Worm (Caenorhabditis elegans): ENCODE data around the gene F59B1.10.
A peak's percentile ranks its signal among the peaks of the same experiment; 100 is the strongest.

F59B1.10 gene

DNA sequence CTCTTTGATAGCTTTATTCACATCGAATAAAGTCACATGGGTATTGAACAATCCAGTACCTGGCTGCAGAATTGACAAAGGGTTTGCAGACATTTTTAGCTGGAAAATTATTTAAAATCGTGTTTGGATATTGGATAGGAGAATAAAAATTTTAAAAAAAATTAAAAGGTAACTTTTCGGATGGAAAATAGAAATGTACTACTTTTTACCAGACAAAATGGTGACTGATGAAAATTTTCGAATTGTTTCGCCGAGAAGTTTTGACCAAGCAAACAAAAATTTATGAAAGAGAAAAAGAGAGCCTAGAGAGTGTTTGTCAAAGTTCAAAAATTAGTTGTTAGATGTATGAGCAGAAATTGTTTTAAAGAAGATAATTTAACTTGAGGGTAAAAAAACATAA lies at the start of gene F59B1.10:
Gene F59B1.10 (minus strand): TSS at position 101 of the 400 bp plus-strand sequence.
- TF ChIP-seq unc-130 (GFP tag; optimal IDR thresholded peaks at IDR 0.05) (no peak), nfyb-1 (GFP tag; IDR thresholded peaks at IDR 0.05) (no peak), ceh-79 (tag; optimal IDR thresholded peaks at IDR 0.05) (no peak)

DNA sequence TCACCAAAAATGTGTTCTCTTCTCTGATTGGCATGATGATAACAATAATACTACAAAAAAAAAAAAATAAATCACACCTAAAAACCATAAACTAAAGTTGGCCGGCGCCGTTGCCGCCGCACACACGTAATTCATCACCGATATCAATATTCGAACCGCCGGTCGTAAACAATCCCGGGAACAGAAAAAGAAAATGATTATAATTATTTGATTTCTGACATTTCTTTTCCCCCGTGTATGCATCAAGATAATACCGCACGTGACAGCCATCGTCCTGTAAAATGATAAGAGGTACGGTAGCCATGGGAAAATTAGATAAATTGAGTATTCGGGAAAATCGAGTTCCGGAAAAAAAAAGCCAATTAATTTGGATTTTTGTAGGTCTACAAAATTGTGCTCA lies 49.3 kb upstream of the F59B1.10 start:
- TF ChIP-seq tbp1 (GFP tag; optimal IDR thresholded peaks at IDR 0.05) (peak; percentile 41), madf-10 (tag; optimal IDR thresholded peaks at IDR 0.05) (peak; percentile 47), chd-7 (tag; optimal IDR thresholded peaks at IDR 0.05) (peak; percentile 3), F57C9.4 (tag; optimal IDR thresholded peaks at IDR 0.05) (no peak), atf-7 (tag; optimal IDR thresholded peaks at IDR 0.05) (peak; percentile 59), ccch-3 (GFP tag; optimal IDR thresholded peaks at IDR 0.05) (no peak), ets-4 (GFP tag; optimal IDR thresholded peaks at IDR 0.05) (peak; percentile 20), lin-40 (tag; optimal IDR thresholded peaks at IDR 0.05) (peak; percentile 24), efl-1 (GFP tag; optimal IDR thresholded peaks at IDR 0.05) (no peak), lag-1 (GFP tag; IDR thresholded peaks at IDR 0.05) (no peak), nhr-179 (tag; optimal IDR thresholded peaks at IDR 0.05) (no peak), madf-6 (GFP tag; IDR thresholded peaks at IDR 0.05) (no peak), nhr-90 (tag; optimal IDR thresholded peaks at IDR 0.05) (peak; percentile 44), unc-62 (GFP tag; optimal IDR thresholded peaks at IDR 0.05) (peak; percentile 22), rcor-1 (GFP tag; IDR thresholded peaks at IDR 0.05) (no peak), egrh-3 (GFP tag; IDR thresholded peaks at IDR 0.05) (no peak), let-607 (tag; optimal IDR thresholded peaks at IDR 0.05) (peak in 1 of 2 experiments; percentile 54), dox-1 (GFP tag; IDR thresholded peaks at IDR 0.05) (peak; percentile 43), F49E8.2 (tag; optimal IDR thresholded peaks at IDR 0.05; ENCODE audit: insufficient read depth) (no peak), cebp-1 (GFP tag; IDR thresholded peaks at IDR 0.05) (no peak), cebp-1 (tag; optimal IDR thresholded peaks at IDR 0.05) (peak; percentile 59), nhr-80 (tag; optimal IDR thresholded peaks at IDR 0.05) (peak; percentile 91), attf-5 (GFP tag; optimal IDR thresholded peaks at IDR 0.05) (peak; percentile 5), aptf-3 (GFP tag; IDR thresholded peaks at IDR 0.05) (no peak), akir-1 (GFP tag; optimal IDR thresholded peaks at IDR 0.05) (no peak), lin-54 (GFP tag; optimal IDR thresholded peaks at IDR 0.05) (peak; percentile 5), ztf-22 (GFP tag; optimal IDR thresholded peaks at IDR 0.05) (no peak)

- TF ChIP-seq F52B5.7 (tag; optimal IDR thresholded peaks at IDR 0.05) (no peak), ceh-100 (GFP tag; IDR thresholded peaks at IDR 0.05) (no peak), T07F8.4 (tag; optimal IDR thresholded peaks at IDR 0.05) (no peak), attf-6 (GFP tag; IDR thresholded peaks at IDR 0.05) (no peak), aptf-2 (GFP tag; conservative IDR thresholded peaks at IDR 0.05) (no peak), hmg-20 (GFP tag; IDR thresholded peaks at IDR 0.05) (no peak), lsl-1 (GFP tag; optimal IDR thresholded peaks at IDR 0.05) (no peak), somi-1 (GFP tag; optimal IDR thresholded peaks at IDR 0.05) (no peak), nhr-27 (tag; optimal IDR thresholded peaks at IDR 0.05) (no peak), ztf-18 (tag; optimal IDR thresholded peaks at IDR 0.05) (no peak), hmg-1.2 (GFP tag; IDR thresholded peaks at IDR 0.05) (no peak), ZK185.1 (tag; optimal IDR thresholded peaks at IDR 0.05; ENCODE audit: poor library complexity, severe bottlenecking) (no peak), efl-1 (GFP tag; optimal IDR thresholded peaks at IDR 0.05) (no peak), nhr-80 (tag; optimal IDR thresholded peaks at IDR 0.05) (no peak), F37B4.10 (GFP tag; IDR thresholded peaks at IDR 0.05) (no peak), ztf-28 (GFP tag; IDR thresholded peaks at IDR 0.05) (no peak), Y56A3A.18 (GFP tag; IDR thresholded peaks at IDR 0.05) (no peak)
Measured at ce11 chrV:3695254-3695653, 47.5 kb upstream of the F59B1.10 start.
